Fruit fly (Drosophila melanogaster) whole organism, pupa: ENCODE results near the gene Ogg1.

ENCODE experiments used
- CG10348 ChIP-seq: fragments of 200-800 bp; sonication (Bioruptor generic); IDR thresholded peaks from 2 replicates; pipeline ENCODE4 v1.3.6; 2022; ENCODE audit warnings: missing biosample characterization, missing genetic modification characterization
- CG12605 ChIP-seq: fragments of 200-800 bp; sonication (Bioruptor generic); IDR thresholded peaks from 2 replicates; pipeline ENCODE4 v1.3.6; 2022; ENCODE audit warnings: missing biosample characterization, missing genetic modification characterization
- CG13204 ChIP-seq: fragments of 200-800 bp; sonication (Bioruptor generic); optimal IDR thresholded peaks from 2 replicates; lab custom pipeline; 2018; ENCODE audit warnings: missing biosample characterization, mild to moderate bottlenecking, missing genetic modification characterization, moderate library complexity
- CG14655 ChIP-seq: fragments of 200-800 bp; sonication (Bioruptor generic); optimal IDR thresholded peaks from 3 replicates; lab custom pipeline; 2017; ENCODE audit warnings: mild to moderate bottlenecking, missing biosample characterization, missing genetic modification reagents, missing genetic modification characterization
- CG15710 ChIP-seq: fragments of 200-800 bp; sonication (Bioruptor generic); optimal IDR thresholded peaks from 2 replicates; lab custom pipeline; 2018; ENCODE audit warnings: missing biosample characterization, mild to moderate bottlenecking, missing genetic modification characterization, moderate library complexity
- CG17806 ChIP-seq: fragments of 200-800 bp; sonication (Bioruptor generic); optimal IDR thresholded peaks from 2 replicates; lab custom pipeline; 2018; ENCODE audit warnings: missing biosample characterization, mild to moderate bottlenecking, missing genetic modification characterization, moderate library complexity
- CG32121 ChIP-seq: fragments of 200-800 bp; sonication (Bioruptor generic); IDR thresholded peaks from 2 replicates; pipeline ENCODE4 v1.3.6; 2022; ENCODE audit warnings: missing biosample characterization, missing genetic modification characterization
- CG34367 ChIP-seq: fragments of 200-800 bp; sonication (Bioruptor generic); optimal IDR thresholded peaks from 2 replicates; lab custom pipeline; 2018; ENCODE audit warnings: missing biosample characterization, mild to moderate bottlenecking, missing genetic modification characterization
- CG4496 ChIP-seq: fragments of 200-800 bp; sonication (Bioruptor generic); IDR thresholded peaks from 3 replicates; pipeline ENCODE4 v1.3.6; 2022; ENCODE audit warnings: missing biosample characterization, missing genetic modification characterization
- CG8159 ChIP-seq: fragments of 200-800 bp; sonication (Bioruptor generic); optimal IDR thresholded peaks from 3 replicates; lab custom pipeline; 2018; ENCODE audit warnings: missing biosample characterization, mild to moderate bottlenecking, missing genetic modification characterization, moderate library complexity
- CG8301 ChIP-seq: fragments of 200-800 bp; sonication (Bioruptor generic); optimal IDR thresholded peaks from 2 replicates; lab custom pipeline; 2018; ENCODE audit warnings: missing biosample characterization, mild to moderate bottlenecking, missing genetic modification characterization
- CG9948 ChIP-seq: fragments of 200-800 bp; sonication (Bioruptor generic); optimal IDR thresholded peaks from 2 replicates; lab custom pipeline; 2018; ENCODE audit warnings: missing biosample characterization, mild to moderate bottlenecking, missing genetic modification characterization, moderate library complexity
- D1 ChIP-seq: fragments of 200-800 bp; sonication (Bioruptor generic); optimal IDR thresholded peaks from 2 replicates; lab custom pipeline; 2018; ENCODE audit warnings: missing biosample characterization, mild to moderate bottlenecking, missing genetic modification characterization, moderate library complexity
- EcR ChIP-seq: fragments of 200-800 bp; sonication (Bioruptor generic); optimal IDR thresholded peaks from 3 replicates; lab custom pipeline; 2019; ENCODE audit warnings: missing biosample characterization, missing genetic modification characterization, mild to moderate bottlenecking, moderate library complexity, missing genetic modification reagents
- Ets98B ChIP-seq: fragments of 200-800 bp; sonication (Bioruptor generic); IDR thresholded peaks from 2 replicates; pipeline ENCODE4 v1.3.6; 2022; ENCODE audit warnings: missing biosample characterization, missing genetic modification characterization
- Pif1A ChIP-seq: fragments of 200-800 bp; sonication (Bioruptor generic); optimal IDR thresholded peaks from 3 replicates; lab custom pipeline; 2016; ENCODE audit warnings: missing biosample characterization, missing genetic modification characterization
- Pif1B ChIP-seq: fragments of 200-800 bp; sonication (Bioruptor generic); optimal IDR thresholded peaks from 3 replicates; lab custom pipeline; 2016; ENCODE audit warnings: missing biosample characterization, missing genetic modification characterization
- Snoo ChIP-seq: fragments of 200-800 bp; sonication (Bioruptor generic); optimal IDR thresholded peaks from 3 replicates; lab custom pipeline; 2017; ENCODE audit warnings: missing biosample characterization, mild to moderate bottlenecking, missing genetic modification characterization, inconsistent platforms
- fd96Ca ChIP-seq: fragments of 200-800 bp; sonication (Bioruptor generic); IDR thresholded peaks from 3 replicates; pipeline ENCODE4 v1.3.6; 2022; ENCODE audit warnings: missing biosample characterization, missing genetic modification characterization
- gl ChIP-seq: fragments of 200-800 bp; sonication (Bioruptor generic); optimal IDR thresholded peaks from 2 replicates; lab custom pipeline; 2018; ENCODE audit warnings: missing biosample characterization, mild to moderate bottlenecking, missing genetic modification characterization
- rn ChIP-seq: fragments of 200-800 bp; sonication (Bioruptor generic); IDR thresholded peaks from 2 replicates; pipeline ENCODE4 v1.3.6; 2022; ENCODE audit warnings: missing biosample characterization, missing genetic modification characterization

The Ogg1 gene

dm6 chrX:8656550-8657431 is 33.3 kb upstream of the Ogg1 start:
- peak; percentile 72 for TF ChIP-seq CG8301 (tag; lab: Kevin White, UChicago)
- no peak for TF ChIP-seq D1 (tag; lab: Kevin White, UChicago)
- peak; percentile 56; the same call in 1 of the 2 replicates for TF ChIP-seq CG12605 (GFP tag; lab: Robert Waterston, UW)
- TF ChIP-seq CG32121 (GFP tag; lab: Robert Waterston, UW) = peak; percentile 31; the same call in 1 of the 2 replicates
- TF ChIP-seq Ets98B = peak; percentile 58
- TF ChIP-seq CG34367 = peak; percentile 71
- TF ChIP-seq CG8159 = peak; percentile 76
- TF ChIP-seq CG4496 (GFP tag; lab: Robert Waterston, UW) = peak; percentile 76
- TF ChIP-seq CG13204 (GFP tag; lab: Kevin White, UChicago) = peak; percentile 43
- TF ChIP-seq Snoo (tag; lab: Kevin White, UChicago) = peak; percentile 51
- peak; percentile 73 for TF ChIP-seq CG15710 (tag; lab: Kevin White, UChicago)
- peak; percentile 68 for TF ChIP-seq CG17806
- peak; percentile 54 for TF ChIP-seq gl (tag; lab: Kevin White, UChicago)
- TF ChIP-seq CG10348 (GFP tag; lab: Robert Waterston, UW) = no peak
- TF ChIP-seq Pif1B = peak; percentile 54
- peak; percentile 58 for TF ChIP-seq Pif1A (GFP tag; lab: Kevin White, UChicago)
- peak; percentile 74 for TF ChIP-seq CG9948 (tag; lab: Kevin White, UChicago)
- peak; percentile 77 for TF ChIP-seq fd96Ca (GFP tag; lab: Robert Waterston, UW)
- peak; percentile 80 for TF ChIP-seq CG14655 (GFP tag; lab: Kevin White, UChicago)
- TF ChIP-seq EcR (GFP tag; lab: Kevin White, UChicago) = no peak
- no peak for TF ChIP-seq rn

- no peak for TF ChIP-seq CG17806
- TF ChIP-seq CG15710 (tag; lab: Kevin White, UChicago) = no peak
- TF ChIP-seq CG8159 = no peak
- TF ChIP-seq Pif1A (GFP tag; lab: Kevin White, UChicago) = no peak
- TF ChIP-seq CG34367 = no peak
- TF ChIP-seq CG14655 (GFP tag; lab: Kevin White, UChicago) = no peak
- no peak for TF ChIP-seq Ets98B
- no peak for TF ChIP-seq CG13204 (GFP tag; lab: Kevin White, UChicago)
- no peak for TF ChIP-seq Snoo (tag; lab: Kevin White, UChicago)
- no peak for TF ChIP-seq CG32121 (GFP tag; lab: Robert Waterston, UW)
- no peak for TF ChIP-seq CG8301 (tag; lab: Kevin White, UChicago)
- TF ChIP-seq CG12605 (GFP tag; lab: Robert Waterston, UW) = no peak
- no peak for TF ChIP-seq fd96Ca (GFP tag; lab: Robert Waterston, UW)
- TF ChIP-seq gl (tag; lab: Kevin White, UChicago) = no peak
- TF ChIP-seq EcR (GFP tag; lab: Kevin White, UChicago) = no peak
- no peak for TF ChIP-seq CG10348 (GFP tag; lab: Robert Waterston, UW)
- no peak for TF ChIP-seq rn
- no peak for TF ChIP-seq CG9948 (tag; lab: Kevin White, UChicago)
- TF ChIP-seq CG4496 (GFP tag; lab: Robert Waterston, UW) = no peak
These were observed 32.1 kb upstream of the Ogg1 start for dm6 chrX:8658047-8658446.

dm6 chrX:8660354-8660753 is 29.8 kb upstream of the Ogg1 start:
- TF ChIP-seq CG4496 (GFP tag; lab: Robert Waterston, UW) = no peak
- no peak for TF ChIP-seq CG12605 (GFP tag; lab: Robert Waterston, UW)
- TF ChIP-seq Ets98B = no peak
- TF ChIP-seq rn = no peak
- no peak for TF ChIP-seq CG34367
- TF ChIP-seq CG9948 (tag; lab: Kevin White, UChicago) = no peak
- no peak for TF ChIP-seq CG32121 (GFP tag; lab: Robert Waterston, UW)
- TF ChIP-seq CG8301 (tag; lab: Kevin White, UChicago) = no peak
- TF ChIP-seq Pif1B = no peak
- TF ChIP-seq CG10348 (GFP tag; lab: Robert Waterston, UW) = no peak
- no peak for TF ChIP-seq CG8159
- TF ChIP-seq EcR (GFP tag; lab: Kevin White, UChicago) = no peak
- no peak for TF ChIP-seq Snoo (tag; lab: Kevin White, UChicago)
- no peak for TF ChIP-seq gl (tag; lab: Kevin White, UChicago)
- TF ChIP-seq Pif1A (GFP tag; lab: Kevin White, UChicago) = no peak
- no peak for TF ChIP-seq D1 (tag; lab: Kevin White, UChicago)
- no peak for TF ChIP-seq CG15710 (tag; lab: Kevin White, UChicago)
- no peak for TF ChIP-seq fd96Ca (GFP tag; lab: Robert Waterston, UW)

dm6 chrX:8661162-8661807 is 28.8 kb upstream of the Ogg1 start:
- TF ChIP-seq D1 (tag; lab: Kevin White, UChicago) (no peak), fd96Ca (GFP tag; lab: Robert Waterston, UW) (no peak), gl (tag; lab: Kevin White, UChicago) (no peak), CG13204 (GFP tag; lab: Kevin White, UChicago) (no peak), Ets98B (no peak), CG14655 (GFP tag; lab: Kevin White, UChicago) (no peak), EcR (GFP tag; lab: Kevin White, UChicago) (no peak), Pif1B (no peak), CG15710 (tag; lab: Kevin White, UChicago) (no peak), CG12605 (GFP tag; lab: Robert Waterston, UW) (no peak), Pif1A (GFP tag; lab: Kevin White, UChicago) (no peak), CG17806 (no peak)
- TF ChIP-seq, all 21 proteins: peak for 0
